Worm (Caenorhabditis elegans) whole organism, late embryonic: Measurements from ENCODE around the gene scl-1.

ENCODE experiments used
- F13H6.1 ChIP-seq: sonication (generic microtip); optimal IDR thresholded peaks from 2 replicates; lab custom pipeline; 2016; ENCODE audit warnings: missing genetic modification characterization, missing compliant biosample characterization
- ama-1 ChIP-seq: fragments of 150-350 bp; optimal IDR thresholded peaks from 2 replicates; lab custom pipeline; 2014
- ceh-2 ChIP-seq: sonication (generic microtip); optimal IDR thresholded peaks from 2 replicates; lab custom pipeline; 2016; ENCODE audit warnings: missing genotype, missing genetic modification characterization, missing compliant biosample characterization
- ceh-24 ChIP-seq: sonication (generic microtip); optimal IDR thresholded peaks from 2 replicates; lab custom pipeline; 2016; ENCODE audit warnings: mild to moderate bottlenecking, missing genetic modification characterization, missing compliant biosample characterization
- ceh-6 ChIP-seq: fragments of 200-800 bp; sonication (Bioruptor generic); optimal IDR thresholded peaks from 2 replicates; lab custom pipeline; 2018; ENCODE audit warnings: mild to moderate bottlenecking, missing genetic modification characterization, missing compliant biosample characterization
- fkh-10 ChIP-seq: fragments of 150-350 bp; optimal IDR thresholded peaks from 2 replicates; lab custom pipeline; 2014; ENCODE audit warnings: missing biosample characterization, missing genetic modification reagents, missing genetic modification characterization
- fkh-6 ChIP-seq: sonication (generic microtip); optimal IDR thresholded peaks from 2 replicates; lab custom pipeline; 2016; ENCODE audit warnings: missing genetic modification characterization, missing compliant biosample characterization
- lim-6 ChIP-seq: sonication (generic microtip); optimal IDR thresholded peaks from 2 replicates; lab custom pipeline; 2016; ENCODE audit warnings: missing genetic modification characterization, missing compliant biosample characterization
- nfya-1 ChIP-seq: sonication (generic microtip); optimal IDR thresholded peaks from 2 replicates; lab custom pipeline; 2017; ENCODE audit warnings: missing genetic modification characterization, mild to moderate bottlenecking, missing compliant biosample characterization, antibody characterized with exemption, moderate library complexity
- pat-9 ChIP-seq: fragments of 200-800 bp; sonication (Bioruptor generic); optimal IDR thresholded peaks from 2 replicates; lab custom pipeline; 2018; ENCODE audit warnings: mild to moderate bottlenecking, missing genetic modification characterization, moderate library complexity, missing compliant biosample characterization
- pax-1 ChIP-seq: fragments of 150-350 bp; optimal IDR thresholded peaks from 2 replicates; lab custom pipeline; 2014; ENCODE audit warnings: missing biosample characterization, missing genetic modification characterization
- pha-4 ChIP-seq: fragments of 150-350 bp; optimal IDR thresholded peaks from 2 replicates; lab custom pipeline; 2018; ENCODE audit warnings: missing biosample characterization, missing genetic modification reagents, missing genetic modification characterization
- unc-55 ChIP-seq: sonication (generic microtip); optimal IDR thresholded peaks from 2 replicates; lab custom pipeline; 2017; ENCODE audit warnings: missing biosample characterization, missing genetic modification reagents, missing genetic modification characterization
- unc-86 ChIP-seq: sonication (generic microtip); optimal IDR thresholded peaks from 2 replicates; lab custom pipeline; 2016; ENCODE audit warnings: missing genetic modification characterization, missing compliant biosample characterization

DNA sequence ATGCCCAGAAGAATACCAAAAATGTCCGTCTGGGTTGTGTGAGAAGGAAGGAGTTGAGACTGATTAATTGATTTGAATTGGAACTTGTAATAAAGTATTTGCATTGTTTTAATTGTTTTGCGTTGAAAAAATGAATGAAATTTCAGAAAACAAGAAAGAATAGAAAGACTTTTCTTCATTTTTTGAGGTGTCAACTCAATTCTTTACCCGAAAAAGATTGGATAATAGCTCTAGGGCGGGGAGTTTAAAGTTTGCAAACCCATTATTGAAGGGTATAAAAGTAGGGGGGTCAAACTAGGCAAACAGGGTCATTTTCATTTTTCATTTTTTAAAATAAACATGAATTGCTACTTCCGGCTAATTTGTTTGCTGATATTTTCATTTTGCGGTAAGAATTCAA lies 8.0 kb upstream of the scl-1 start, which contains the start of gene scl-10:
- TF ChIP-seq unc-86 (tag; lab: Kevin White, UChicago) (no peak), fkh-6 (tag; lab: Kevin White, UChicago) (no peak), pax-1 (tag; lab: Kevin White, UChicago) (no peak), ceh-6 (GFP tag; lab: Kevin White, UChicago) (no peak), pha-4 (no peak), pat-9 (no peak), ceh-2 (tag; lab: Kevin White, UChicago) (no peak), unc-55 (GFP tag; lab: Kevin White, UChicago) (no peak), ceh-24 (tag; lab: Kevin White, UChicago) (no peak), ama-1 (lab: Kevin White, UChicago) (no peak), F13H6.1 (tag; lab: Kevin White, UChicago) (no peak), fkh-10 (GFP tag; lab: Kevin White, UChicago) (no peak), lim-6 (no peak), nfya-1 (tag; lab: Kevin White, UChicago) (no peak)
